Fruit fly (Drosophila melanogaster) whole organism, prepupa: ENCODE results near the gene spz3.
A peak's percentile ranks its signal among the peaks of the same experiment; 100 is the strongest.

Source experiments
- CG6276 ChIP-seq: fragments of 200-800 bp; sonication (Bioruptor generic); optimal IDR thresholded peaks from 2 replicates; lab custom pipeline; 2017; ENCODE audit warnings: missing biosample characterization, mild to moderate bottlenecking, missing genetic modification characterization
- CG8119 ChIP-seq: fragments of 200-800 bp; sonication (Bioruptor generic); IDR thresholded peaks from 3 replicates; pipeline ENCODE4 v1.3.6; 2022; ENCODE audit warnings: missing biosample characterization, missing genetic modification characterization
- CG9139 ChIP-seq: fragments of 200-800 bp; sonication (Bioruptor generic); optimal IDR thresholded peaks from 3 replicates; lab custom pipeline; 2017; ENCODE audit warnings: missing biosample characterization, mild to moderate bottlenecking, missing genetic modification characterization
- Ets21C ChIP-seq: fragments of 200-800 bp; sonication (Bioruptor generic); optimal IDR thresholded peaks from 3 replicates; lab custom pipeline; 2016; ENCODE audit warnings: missing biosample characterization, missing genetic modification characterization
- OdsH ChIP-seq: fragments of 200-800 bp; sonication (Bioruptor generic); optimal IDR thresholded peaks from 3 replicates; lab custom pipeline; 2016; ENCODE audit warnings: missing biosample characterization, missing genetic modification characterization
- achi ChIP-seq: fragments of 200-800 bp; sonication (Bioruptor generic); optimal IDR thresholded peaks from 3 replicates; lab custom pipeline; 2016; ENCODE audit warnings: missing biosample characterization, missing genetic modification characterization
- acj6 ChIP-seq: fragments of 200-800 bp; sonication (Bioruptor generic); optimal IDR thresholded peaks from 3 replicates; lab custom pipeline; 2016; ENCODE audit warnings: missing biosample characterization, missing genetic modification characterization
- dac ChIP-seq: fragments of 200-800 bp; sonication (Bioruptor generic); optimal IDR thresholded peaks from 2 replicates; lab custom pipeline; 2017; ENCODE audit warnings: missing biosample characterization, mild to moderate bottlenecking, missing genetic modification characterization
- esn ChIP-seq: fragments of 200-800 bp; sonication (Bioruptor generic); optimal IDR thresholded peaks from 2 replicates; lab custom pipeline; 2016; ENCODE audit warnings: missing biosample characterization, mild to moderate bottlenecking, missing genetic modification characterization, moderate library complexity
- fd59A ChIP-seq: fragments of 200-800 bp; sonication (Bioruptor generic); optimal IDR thresholded peaks from 2 replicates; lab custom pipeline; 2017; ENCODE audit warnings: missing biosample characterization, mild to moderate bottlenecking, missing genetic modification characterization, missing genetic modification reagents
- net ChIP-seq: fragments of 200-800 bp; sonication (Bioruptor generic); optimal IDR thresholded peaks from 3 replicates; lab custom pipeline; 2016; ENCODE audit warnings: missing biosample characterization, missing genetic modification characterization
- salr ChIP-seq, 2 experiments: fragments of 200-800 bp; sonication (Bioruptor generic); optimal IDR thresholded peaks; 3 replicates each; lab custom pipeline; 2016 to 2018; ENCODE audit warnings: missing biosample characterization in 2 of 2, missing genetic modification characterization in 2 of 2, mild to moderate bottlenecking in 1 of 2
- ss ChIP-seq, 2 experiments: fragments of 200-800 bp; sonication (Bioruptor generic); optimal IDR thresholded peaks; 2 replicates in 1 of 2; 3 replicates in 1 of 2; lab custom pipeline; 2017 to 2018; ENCODE audit warnings: mild to moderate bottlenecking in 2 of 2, missing biosample characterization in 2 of 2, missing genetic modification characterization in 2 of 2, moderate library complexity in 1 of 2
- svp ChIP-seq: fragments of 200-800 bp; sonication (Bioruptor generic); peaks from one replicate; lab custom pipeline; 2016; ENCODE audit warnings: missing biosample characterization, missing genetic modification characterization

spz3 gene

DNA sequence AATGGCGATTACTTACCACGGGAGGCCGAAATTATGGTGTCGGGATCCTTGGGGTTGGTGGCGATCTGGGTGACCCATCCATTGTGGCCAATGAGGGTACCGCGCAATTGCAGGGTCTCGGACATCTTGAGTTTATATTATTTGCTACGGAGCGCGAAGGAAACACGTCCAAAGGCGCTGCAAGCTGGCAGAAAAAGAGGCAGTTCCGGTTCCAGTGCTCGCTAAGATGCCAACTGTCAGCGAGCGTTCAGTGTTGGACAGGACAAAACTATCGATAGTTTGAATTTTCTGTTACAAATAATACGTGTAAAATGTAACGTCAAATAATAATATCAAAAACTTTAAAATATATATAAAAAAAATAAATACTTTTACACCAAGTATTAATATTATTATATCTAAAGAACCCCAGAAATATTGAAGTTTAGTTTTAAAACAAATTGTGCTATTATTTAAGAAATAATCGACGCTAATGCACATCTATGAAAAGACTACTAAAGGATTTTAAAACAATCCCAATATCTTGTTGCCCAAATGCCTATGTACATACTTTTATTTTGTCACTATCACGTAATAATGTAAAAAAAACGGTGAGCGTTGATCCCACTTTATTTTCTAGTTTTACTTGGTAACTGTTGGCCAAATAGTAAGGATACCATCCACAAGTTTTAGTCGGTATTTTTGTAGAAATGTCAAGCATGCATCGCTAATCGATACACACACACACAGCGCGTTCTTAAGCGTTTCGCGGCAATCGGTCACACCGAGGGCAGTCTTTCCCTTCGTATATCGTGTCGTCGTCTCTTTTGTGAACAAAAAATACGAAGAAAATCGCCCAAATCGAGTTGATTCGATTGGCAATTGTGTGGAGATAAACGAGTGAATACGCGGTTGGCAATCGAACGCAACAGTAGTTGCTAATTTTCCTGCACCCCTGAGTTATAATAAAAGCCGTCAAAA lies 52.0 kb downstream of the spz3 start, which contains the start of the genes Rack1 and mts (continued):
- TF ChIP-seq fd59A (no peak), achi (GFP tag; lab: Kevin White, UChicago) (peak; percentile 100), svp (GFP tag; lab: Kevin White, UChicago) (peak; percentile 75), net (GFP tag; lab: Kevin White, UChicago) (peak; percentile 84), Ets21C (GFP tag; lab: Kevin White, UChicago) (no peak), OdsH (GFP tag; lab: Kevin White, UChicago) (peak; percentile 68), CG9139 (GFP tag; lab: Kevin White, UChicago) (peak; percentile 82), ss (GFP tag; optimal IDR thresholded peaks at IDR 0.05; lab: Kevin White, UChicago) (peak; percentile 73 to 83), esn (peak; percentile 85), CG8119 (GFP tag; lab: Robert Waterston, UW) (peak; percentile 34; the same call in 1 of the 3 replicates), acj6 (GFP tag; lab: Kevin White, UChicago) (peak; percentile 74), dac (GFP tag; lab: Kevin White, UChicago) (peak; percentile 54), salr (GFP tag; optimal IDR thresholded peaks at IDR 0.05; lab: Kevin White, UChicago) (peak; percentile 36 to 83), CG6276 (GFP tag; lab: Kevin White, UChicago) (peak; percentile 12)
